Fruit fly (Drosophila melanogaster): ENCODE results near the gene CG31643.

The CG31643 gene

DNA sequence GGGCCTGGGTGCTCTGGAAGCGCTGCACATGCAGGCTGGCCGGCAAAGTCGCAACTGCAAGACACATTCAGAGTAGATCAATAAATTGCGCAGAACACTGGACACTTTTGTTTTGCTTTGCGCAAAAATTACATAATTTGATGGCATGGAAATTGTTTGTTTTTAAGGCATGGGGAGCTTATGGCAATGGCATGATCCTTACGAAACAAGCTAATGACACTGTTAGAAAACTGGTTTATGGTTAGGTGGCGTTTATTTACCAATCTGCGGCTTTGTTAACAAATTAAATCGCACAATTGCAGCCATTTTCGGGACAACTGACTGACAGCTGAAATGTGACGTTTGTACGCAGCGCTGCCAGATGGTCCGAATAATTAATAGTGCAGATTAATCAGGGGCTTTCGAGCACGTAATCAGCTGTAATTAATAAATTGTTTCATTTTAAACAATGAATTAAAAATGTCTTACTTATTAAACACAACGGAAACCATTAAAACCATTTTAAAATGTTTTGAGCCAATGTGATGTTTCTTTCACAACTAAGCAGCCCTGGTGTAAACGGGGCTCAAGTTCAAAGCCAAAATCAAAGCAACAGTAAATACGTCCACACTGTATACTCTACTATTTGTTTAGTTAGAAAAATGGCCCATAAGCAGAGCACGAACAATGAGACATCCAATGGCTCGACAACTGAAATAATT lies 24.6 kb downstream of the CG31643 start, which contains the start of the genes ND-51 and CG13994 (continued):
- TF ChIP-seq usp (GFP tag; optimal IDR thresholded peaks at IDR 0.05), result no peak
- peak; percentile 67 for TF ChIP-seq slp2 (GFP tag; optimal IDR thresholded peaks at IDR 0.05)
- TF ChIP-seq lov (optimal IDR thresholded peaks at IDR 0.05), result no peak
- TF ChIP-seq lov (GFP tag; IDR thresholded peaks at IDR 0.05), result peak; percentile 64; the same call in 1 of the 3 replicates
- TF ChIP-seq peb (GFP tag; IDR thresholded peaks at IDR 0.05), result peak; percentile 63
- TF ChIP-seq CG8290 (GFP tag; optimal IDR thresholded peaks at IDR 0.05), result peak; percentile 72
- peak; percentile 57 to 83 for TF ChIP-seq CG8290 (tag; optimal IDR thresholded peaks at IDR 0.05)
- peak; percentile 71 for TF ChIP-seq luna (GFP tag; optimal IDR thresholded peaks at IDR 0.05)
- no peak for TF ChIP-seq Deaf1 (tag; optimal IDR thresholded peaks at IDR 0.05)
- peak; percentile 86 for TF ChIP-seq bcd (GFP tag; optimal IDR thresholded peaks at IDR 0.05)
- TF ChIP-seq CG4360 (GFP tag; IDR thresholded peaks at IDR 0.05), result 0 out of 2 replicates have a peak, but pooled peaks have one; percentile 45
- peak; percentile 78 for TF ChIP-seq CG4328 (GFP tag; optimal IDR thresholded peaks at IDR 0.05)
- peak; percentile 39 for TF ChIP-seq CG3407 (GFP tag; optimal IDR thresholded peaks at IDR 0.05)
- TF ChIP-seq pfk (GFP tag; optimal IDR thresholded peaks at IDR 0.05), result peak; percentile 52
- no peak for TF ChIP-seq Hand (GFP tag; optimal IDR thresholded peaks at IDR 0.05)
- peak; percentile 85 for TF ChIP-seq NFAT (GFP tag; IDR thresholded peaks at IDR 0.05)
- TF ChIP-seq CG10366 (GFP tag; IDR thresholded peaks at IDR 0.05), result peak; percentile 77
- peak; percentile 70 for TF ChIP-seq CG18764 (GFP tag; optimal IDR thresholded peaks at IDR 0.05)
- TF ChIP-seq kah (GFP tag; optimal IDR thresholded peaks at IDR 0.05), result peak; percentile 34
- peak; percentile 69 for TF ChIP-seq Bdp1 (GFP tag; optimal IDR thresholded peaks at IDR 0.05)
- peak; percentile 94 for TF ChIP-seq Abd-B (GFP tag; optimal IDR thresholded peaks at IDR 0.05)
- TF ChIP-seq CrebB (tag; optimal IDR thresholded peaks at IDR 0.05), result peak; percentile 35
- TF ChIP-seq dpn (GFP tag; optimal IDR thresholded peaks at IDR 0.05), result peak; percentile 84 to 87
- peak; percentile 83 for TF ChIP-seq Sox102F (GFP tag; optimal IDR thresholded peaks at IDR 0.05)
- TF ChIP-seq org-1 (GFP tag; optimal IDR thresholded peaks at IDR 0.05), result no peak
- TF ChIP-seq HLH3B (GFP tag; IDR thresholded peaks at IDR 0.05), result peak; percentile 82
- TF ChIP-seq CG11085 (GFP tag; IDR thresholded peaks at IDR 0.05), result peak; percentile 82
- TF ChIP-seq Fer2 (tag; optimal IDR thresholded peaks at IDR 0.05), result peak; percentile 82
- no peak for TF ChIP-seq CTCF (GFP tag; optimal IDR thresholded peaks at IDR 0.05)
- peak; percentile 85 for TF ChIP-seq CG12299 (tag; optimal IDR thresholded peaks at IDR 0.05)
- peak; percentile 82; the same call in 3 of the 4 replicates for TF ChIP-seq Gug (GFP tag; IDR thresholded peaks at IDR 0.05)
- TF ChIP-seq corto (GFP tag; optimal IDR thresholded peaks at IDR 0.05), result no peak
- TF ChIP-seq TFAM (GFP tag; optimal IDR thresholded peaks at IDR 0.05), result no peak
- TF ChIP-seq B-H1 (GFP tag; IDR thresholded peaks at IDR 0.05), result peak; percentile 70
- peak; percentile 64; the same call in 1 of the 2 replicates for TF ChIP-seq E2f2 (GFP tag; IDR thresholded peaks at IDR 0.05)
- TF ChIP-seq Drgx (GFP tag; IDR thresholded peaks at IDR 0.05), result peak; percentile 77
- TF ChIP-seq CG1792 (GFP tag; optimal IDR thresholded peaks at IDR 0.05), result peak; percentile 78
- peak; percentile 68 for TF ChIP-seq HHEX (GFP tag; optimal IDR thresholded peaks at IDR 0.05)
- TF ChIP-seq ham (GFP tag; IDR thresholded peaks at IDR 0.05), result no peak
- peak; percentile 57 for TF ChIP-seq CG31224 (GFP tag; IDR thresholded peaks at IDR 0.05)
- peak; percentile 85 for TF ChIP-seq CG5245 (GFP tag; optimal IDR thresholded peaks at IDR 0.05)
- TF ChIP-seq kay (GFP tag; optimal IDR thresholded peaks at IDR 0.05), result peak; percentile 31
- no peak for TF ChIP-seq cad (GFP tag; optimal IDR thresholded peaks at IDR 0.05)
- TF ChIP-seq CG17829 (tag; optimal IDR thresholded peaks at IDR 0.05), result peak; percentile 88
- peak; percentile 81 for TF ChIP-seq ken (GFP tag; IDR thresholded peaks at IDR 0.05)
- no peak for TF ChIP-seq odd (GFP tag; optimal IDR thresholded peaks at IDR 0.05)
- TF ChIP-seq CG2678 (tag; optimal IDR thresholded peaks at IDR 0.05), result peak; percentile 83
- peak; percentile 94 for TF ChIP-seq stwl (tag; optimal IDR thresholded peaks at IDR 0.05)
- peak; percentile 66 for TF ChIP-seq CG34376 (GFP tag; optimal IDR thresholded peaks at IDR 0.05)
- no peak for TF ChIP-seq Opbp (GFP tag; IDR thresholded peaks at IDR 0.05; ENCODE audit: partially characterized antibody)
- TF ChIP-seq MTF-1 (GFP tag; optimal IDR thresholded peaks at IDR 0.05; ENCODE audit: borderline replicate concordance), result peak; percentile 1

Data from whole organism, embryonic.